Worm (Caenorhabditis elegans) whole organism, L4 larva: ENCODE results near the gene C25E10.16.

Source experiments
- aha-1 ChIP-seq: fragments of 150-350 bp; peaks from one replicate; lab custom pipeline; 2014; ENCODE audit warnings: missing biosample characterization, missing genetic modification characterization
- ceh-82 ChIP-seq: sonication (generic microtip); optimal IDR thresholded peaks from 2 replicates; lab custom pipeline; 2017; ENCODE audit warnings: missing biosample characterization, missing genetic modification characterization
- fos-1 ChIP-seq: fragments of 150-350 bp; optimal IDR thresholded peaks from 2 replicates; lab custom pipeline; 2014; ENCODE audit warnings: missing biosample characterization, missing genetic modification characterization
- mdl-1 ChIP-seq, 2 experiments: fragments of 150-350 bp in 1 of 2; sonication (generic microtip) in 1 of 2; optimal IDR thresholded peaks; 2 replicates each; lab custom pipeline; 2014 to 2017; ENCODE audit warnings: missing biosample characterization in 2 of 2, missing genetic modification characterization in 2 of 2
- unc-39 ChIP-seq: sonication (generic microtip); optimal IDR thresholded peaks from 2 replicates; lab custom pipeline; 2017; ENCODE audit warnings: missing biosample characterization, missing genetic modification characterization
- vab-7 ChIP-seq: fragments of 200-800 bp; sonication (Bioruptor generic); IDR thresholded peaks from 2 replicates; pipeline ENCODE4 v1.3.6; 2022; ENCODE audit warnings: missing genetic modification reagents, missing genetic modification characterization, missing compliant biosample characterization
- zag-1 ChIP-seq: fragments of 150-350 bp; optimal IDR thresholded peaks from 2 replicates; lab custom pipeline; 2014; ENCODE audit warnings: missing biosample characterization, missing genetic modification characterization

- TF ChIP-seq aha-1 (no peak), fos-1 (tag; lab: Kevin White, UChicago) (no peak), ceh-82 (tag; lab: Kevin White, UChicago) (no peak), mdl-1 (tag; optimal IDR thresholded peaks at IDR 0.05; lab: Kevin White, UChicago) (no peak), unc-39 (tag; lab: Kevin White, UChicago) (no peak), zag-1 (no peak), vab-7 (GFP tag; lab: Robert Waterston, UW) (no peak)
Observed at ce11 chrV:9018871-9019270, 40.5 kb downstream of the C25E10.16 start.
